Fruit fly (Drosophila melanogaster) whole organism, prepupa: ENCODE data around the gene Reps.

Source experiments
- CG10631 ChIP-seq: fragments of 200-800 bp; sonication (Bioruptor generic); optimal IDR thresholded peaks from 2 replicates; lab custom pipeline; 2016; ENCODE audit warnings: missing biosample characterization, missing genetic modification characterization
- CG10669 ChIP-seq: fragments of 200-800 bp; sonication (Bioruptor generic); optimal IDR thresholded peaks from 3 replicates; lab custom pipeline; 2018; ENCODE audit warnings: missing biosample characterization, mild to moderate bottlenecking, missing genetic modification characterization, moderate library complexity
- CG3032 ChIP-seq: fragments of 200-800 bp; optimal IDR thresholded peaks from 2 replicates; lab custom pipeline; 2019; ENCODE audit warnings: missing biosample characterization, mild to moderate bottlenecking, missing genetic modification characterization, moderate library complexity
- CG4318 ChIP-seq: fragments of 200-800 bp; sonication (Bioruptor generic); optimal IDR thresholded peaks from 3 replicates; lab custom pipeline; 2017; ENCODE audit warnings: missing biosample characterization, mild to moderate bottlenecking, missing genetic modification characterization
- CG6163 ChIP-seq: fragments of 200-800 bp; sonication (Bioruptor generic); IDR thresholded peaks from 3 replicates; pipeline ENCODE4 v1.3.6; 2022; ENCODE audit warnings: missing biosample characterization, missing genetic modification characterization
- CG6276 ChIP-seq: fragments of 200-800 bp; sonication (Bioruptor generic); optimal IDR thresholded peaks from 2 replicates; lab custom pipeline; 2017; ENCODE audit warnings: missing biosample characterization, mild to moderate bottlenecking, missing genetic modification characterization
- CG6808 ChIP-seq: fragments of 200-800 bp; sonication (Bioruptor generic); optimal IDR thresholded peaks from 3 replicates; lab custom pipeline; 2017; ENCODE audit warnings: missing biosample characterization, missing genetic modification characterization, mild to moderate bottlenecking, moderate library complexity, missing genetic modification reagents
- CG6854 ChIP-seq: fragments of 200-800 bp; sonication (Bioruptor generic); optimal IDR thresholded peaks from 2 replicates; lab custom pipeline; 2017; ENCODE audit warnings: missing biosample characterization, mild to moderate bottlenecking, missing genetic modification characterization
- CG7368 ChIP-seq: fragments of 200-800 bp; sonication (Bioruptor generic); optimal IDR thresholded peaks from 3 replicates; lab custom pipeline; 2016; ENCODE audit warnings: missing biosample characterization, missing genetic modification characterization
- CG8119 ChIP-seq: fragments of 200-800 bp; sonication (Bioruptor generic); IDR thresholded peaks from 3 replicates; pipeline ENCODE4 v1.3.6; 2022; ENCODE audit warnings: missing biosample characterization, missing genetic modification characterization
- CG9139 ChIP-seq: fragments of 200-800 bp; sonication (Bioruptor generic); optimal IDR thresholded peaks from 3 replicates; lab custom pipeline; 2017; ENCODE audit warnings: missing biosample characterization, mild to moderate bottlenecking, missing genetic modification characterization
- Eip75B ChIP-seq: fragments of 200-800 bp; sonication (Bioruptor generic); optimal IDR thresholded peaks from 3 replicates; lab custom pipeline; 2016; ENCODE audit warnings: missing biosample characterization, missing genetic modification characterization
- Eip78C ChIP-seq: fragments of 200-800 bp; sonication (Bioruptor generic); peaks from one replicate; lab custom pipeline; 2016; ENCODE audit warnings: missing biosample characterization, missing genetic modification characterization
- Eip93F ChIP-seq: fragments of 200-800 bp; sonication (Bioruptor generic); optimal IDR thresholded peaks from 2 replicates; lab custom pipeline; 2016; ENCODE audit warnings: missing biosample characterization, mild to moderate bottlenecking, missing genetic modification characterization
- Ets21C ChIP-seq: fragments of 200-800 bp; sonication (Bioruptor generic); optimal IDR thresholded peaks from 3 replicates; lab custom pipeline; 2016; ENCODE audit warnings: missing biosample characterization, missing genetic modification characterization
- Ets96B ChIP-seq: fragments of 200-800 bp; optimal IDR thresholded peaks from 2 replicates; lab custom pipeline; 2019; ENCODE audit warnings: missing biosample characterization, mild to moderate bottlenecking, missing genetic modification characterization, moderate library complexity
- Gug ChIP-seq: fragments of 200-800 bp; sonication (Bioruptor generic); IDR thresholded peaks from 2 replicates; pipeline ENCODE4 v1.3.6; 2022; ENCODE audit warnings: missing biosample characterization, missing genetic modification characterization
- Hr38 ChIP-seq: sonication (Bioruptor generic); optimal IDR thresholded peaks from 2 replicates; lab custom pipeline; 2016; ENCODE audit warnings: missing biosample characterization, missing genetic modification characterization
- Hr39 ChIP-seq: fragments of 200-800 bp; sonication (Bioruptor generic); optimal IDR thresholded peaks from 2 replicates; lab custom pipeline; 2016; ENCODE audit warnings: missing biosample characterization, missing genetic modification characterization
- Hr4 ChIP-seq: fragments of 200-800 bp; sonication (Bioruptor generic); optimal IDR thresholded peaks from 3 replicates; lab custom pipeline; 2016; ENCODE audit warnings: missing biosample characterization, missing genetic modification characterization
- Lpt ChIP-seq: fragments of 200-800 bp; sonication (Bioruptor generic); optimal IDR thresholded peaks from 3 replicates; lab custom pipeline; 2016; ENCODE audit warnings: missing biosample characterization, missing genetic modification characterization
- Met ChIP-seq: fragments of 200-800 bp; sonication (Bioruptor generic); optimal IDR thresholded peaks from 3 replicates; lab custom pipeline; 2016; ENCODE audit warnings: missing biosample characterization, missing genetic modification characterization
- OdsH ChIP-seq: fragments of 200-800 bp; sonication (Bioruptor generic); optimal IDR thresholded peaks from 3 replicates; lab custom pipeline; 2016; ENCODE audit warnings: missing biosample characterization, missing genetic modification characterization
- achi ChIP-seq: fragments of 200-800 bp; sonication (Bioruptor generic); optimal IDR thresholded peaks from 3 replicates; lab custom pipeline; 2016; ENCODE audit warnings: missing biosample characterization, missing genetic modification characterization
- cyc ChIP-seq: fragments of 200-800 bp; sonication (Bioruptor generic); optimal IDR thresholded peaks from 3 replicates; lab custom pipeline; 2016; ENCODE audit warnings: missing biosample characterization, missing genetic modification characterization
- esn ChIP-seq: fragments of 200-800 bp; sonication (Bioruptor generic); optimal IDR thresholded peaks from 2 replicates; lab custom pipeline; 2016; ENCODE audit warnings: missing biosample characterization, mild to moderate bottlenecking, missing genetic modification characterization, moderate library complexity
- fd59A ChIP-seq: fragments of 200-800 bp; sonication (Bioruptor generic); optimal IDR thresholded peaks from 2 replicates; lab custom pipeline; 2017; ENCODE audit warnings: missing biosample characterization, mild to moderate bottlenecking, missing genetic modification characterization, missing genetic modification reagents
- pdm3 ChIP-seq: fragments of 200-800 bp; sonication (Bioruptor generic); optimal IDR thresholded peaks from 3 replicates; lab custom pipeline; 2016; ENCODE audit warnings: missing biosample characterization, missing genetic modification characterization
- salr ChIP-seq, 2 experiments: fragments of 200-800 bp; sonication (Bioruptor generic); optimal IDR thresholded peaks; 3 replicates each; lab custom pipeline; 2016 to 2018; ENCODE audit warnings: missing biosample characterization in 2 of 2, missing genetic modification characterization in 2 of 2, mild to moderate bottlenecking in 1 of 2
- spab ChIP-seq: fragments of 200-800 bp; sonication (Bioruptor generic); optimal IDR thresholded peaks from 2 replicates; lab custom pipeline; 2017; ENCODE audit warnings: missing biosample characterization, mild to moderate bottlenecking, missing genetic modification characterization, missing genetic modification reagents
- ss ChIP-seq, 2 experiments: fragments of 200-800 bp; sonication (Bioruptor generic); optimal IDR thresholded peaks; 2 replicates in 1 of 2; 3 replicates in 1 of 2; lab custom pipeline; 2017 to 2018; ENCODE audit warnings: mild to moderate bottlenecking in 2 of 2, missing biosample characterization in 2 of 2, missing genetic modification characterization in 2 of 2, moderate library complexity in 1 of 2
- svp ChIP-seq: fragments of 200-800 bp; sonication (Bioruptor generic); peaks from one replicate; lab custom pipeline; 2016; ENCODE audit warnings: missing biosample characterization, missing genetic modification characterization
- topi ChIP-seq: fragments of 200-800 bp; sonication (Bioruptor generic); optimal IDR thresholded peaks from 3 replicates; lab custom pipeline; 2016; ENCODE audit warnings: missing biosample characterization, missing genetic modification characterization
- vri ChIP-seq: fragments of 200-800 bp; sonication (Bioruptor generic); optimal IDR thresholded peaks from 3 replicates; lab custom pipeline; 2016; ENCODE audit warnings: missing biosample characterization, mild to moderate bottlenecking, missing genetic modification characterization

Reps gene

DNA sequence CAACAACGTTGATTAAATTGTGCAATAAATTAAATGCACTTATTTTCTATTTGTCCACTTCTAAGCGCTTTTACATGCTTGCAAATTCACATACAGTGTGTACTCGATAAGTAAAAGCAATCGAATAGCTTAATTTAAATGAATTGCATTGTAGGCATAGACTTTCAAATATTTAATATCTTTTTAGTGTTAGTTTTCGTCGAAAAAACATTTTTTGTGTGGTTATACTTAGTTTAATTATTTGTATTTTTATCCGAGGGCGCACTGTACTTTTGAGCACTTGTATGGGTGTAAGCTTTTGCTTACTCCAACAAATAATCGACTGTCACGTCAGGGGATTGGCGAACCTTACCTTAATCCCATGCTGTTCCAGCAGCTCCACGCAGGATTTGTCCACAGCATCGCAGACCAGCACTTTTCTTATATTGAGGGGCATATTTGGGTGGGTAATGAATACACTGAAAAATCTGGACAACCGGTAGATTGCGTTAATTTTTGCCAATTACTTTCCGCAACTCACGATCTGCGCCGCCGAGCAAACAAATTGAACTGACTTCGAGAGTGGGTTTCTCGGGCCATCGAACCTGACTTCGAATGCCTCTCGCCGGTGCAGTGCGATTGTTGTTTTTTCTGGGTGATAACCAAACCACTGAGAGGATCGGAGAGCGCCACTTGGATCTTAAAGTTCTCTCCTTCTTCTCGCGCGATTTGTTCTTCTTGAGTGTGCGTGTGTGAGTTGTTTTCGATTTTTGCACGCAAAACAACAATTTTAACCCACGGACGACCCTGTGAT lies 48.9 kb upstream of the Reps start, which contains the start of gene CG6287 (continued):
- peak; percentile 91 for TF ChIP-seq CG10669 (GFP tag; lab: Kevin White, UChicago)
- peak; percentile 95 for TF ChIP-seq achi (GFP tag; lab: Kevin White, UChicago)
- peak; percentile 91 for TF ChIP-seq Ets21C (GFP tag; lab: Kevin White, UChicago)
- TF ChIP-seq topi: peak; percentile 95
- TF ChIP-seq Hr39 (GFP tag; lab: Kevin White, UChicago): peak; percentile 96
- peak; percentile 79 for TF ChIP-seq fd59A (GFP tag; lab: Kevin White, UChicago)
- TF ChIP-seq Gug (GFP tag; lab: Robert Waterston, UW): peak; percentile 97
- peak; percentile 84 for TF ChIP-seq spab (GFP tag; lab: Kevin White, UChicago)
- peak; percentile 92 for TF ChIP-seq CG4318 (GFP tag; lab: Kevin White, UChicago)
- TF ChIP-seq Eip78C (GFP tag; lab: Kevin White, UChicago): peak; percentile 99
- TF ChIP-seq Lpt: peak; percentile 91
- TF ChIP-seq CG6276 (GFP tag; lab: Kevin White, UChicago): peak; percentile 93
- peak; percentile 95 for TF ChIP-seq Eip75B (GFP tag; lab: Kevin White, UChicago)
- TF ChIP-seq CG8119 (GFP tag; lab: Robert Waterston, UW): peak; percentile 96
- peak; percentile 91 for TF ChIP-seq Ets96B (tag; lab: Kevin White, UChicago)

dm6 chr2L:11148969-11149368 lies 42.5 kb upstream of the Reps start, which contains the start of gene Gyc32E:
Gyc32E (minus strand) TSS chr2L:11149101.
- TF ChIP-seq CG6854 (no peak), Ets96B (tag; lab: Kevin White, UChicago) (no peak), Gug (GFP tag; lab: Robert Waterston, UW) (no peak), salr (GFP tag; optimal IDR thresholded peaks at IDR 0.05; lab: Kevin White, UChicago) (no peak), svp (no peak), CG10669 (GFP tag; lab: Kevin White, UChicago) (no peak), CG8119 (GFP tag; lab: Robert Waterston, UW) (no peak), CG7368 (no peak), Hr4 (GFP tag; lab: Kevin White, UChicago) (no peak), Eip78C (GFP tag; lab: Kevin White, UChicago) (no peak), CG10631 (GFP tag; lab: Kevin White, UChicago) (no peak), CG3032 (tag; lab: Kevin White, UChicago) (no peak), CG6163 (GFP tag; lab: Robert Waterston, UW) (no peak), OdsH (GFP tag; lab: Kevin White, UChicago) (no peak), CG6808 (no peak), cyc (GFP tag; lab: Kevin White, UChicago) (no peak), spab (GFP tag; lab: Kevin White, UChicago) (no peak), CG9139 (GFP tag; lab: Kevin White, UChicago) (no peak), pdm3 (GFP tag; lab: Kevin White, UChicago) (no peak), Hr38 (no peak)
- TF ChIP-seq, all 60 proteins: peak for 0

DNA sequence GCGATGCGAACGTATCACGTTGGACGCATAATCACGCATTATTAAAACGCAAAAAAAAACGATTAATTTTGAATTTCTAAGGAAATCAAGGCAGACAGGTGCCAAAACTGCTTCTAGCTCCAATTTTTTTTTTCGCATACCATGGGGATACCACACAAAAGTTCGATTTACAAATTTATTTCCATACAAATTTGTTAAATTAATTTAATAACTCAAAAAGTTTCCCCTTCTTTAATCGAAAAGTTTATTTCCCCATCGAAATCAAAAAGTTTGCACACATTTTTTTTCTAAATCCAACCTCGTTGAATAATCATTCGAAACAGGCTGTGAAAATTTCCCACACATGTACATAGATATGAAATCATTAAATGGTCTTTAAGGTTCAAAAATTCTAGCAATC lies 38.9 kb upstream of the Reps start, which contains the start of gene CG31867:
TSS of gene CG31867 (minus strand) at position 101 of the 400 bp plus-strand sequence.
- TF ChIP-seq ss (GFP tag; optimal IDR thresholded peaks at IDR 0.05; lab: Kevin White, UChicago) (no peak), esn (GFP tag; lab: Kevin White, UChicago) (no peak), Eip93F (GFP tag; lab: Kevin White, UChicago) (no peak), OdsH (GFP tag; lab: Kevin White, UChicago) (no peak), Hr39 (GFP tag; lab: Kevin White, UChicago) (no peak), Lpt (no peak), CG6163 (GFP tag; lab: Robert Waterston, UW) (no peak), salr (GFP tag; optimal IDR thresholded peaks at IDR 0.05; lab: Kevin White, UChicago) (no peak), CG10631 (GFP tag; lab: Kevin White, UChicago) (no peak), Met (no peak), vri (GFP tag; lab: Kevin White, UChicago) (no peak)
